Fruit fly (Drosophila melanogaster) whole organism, embryonic: ENCODE results near the gene CG15221.

Experiments used
- CG10979 ChIP-seq: fragments of 200-800 bp; sonication (Bioruptor generic); optimal IDR thresholded peaks from 2 replicates; lab custom pipeline; 2018; ENCODE audit warnings: missing biosample characterization, mild to moderate bottlenecking, missing genetic modification characterization, moderate library complexity
- CG11695 ChIP-seq: fragments of 200-800 bp; sonication (Bioruptor generic); IDR thresholded peaks from 3 replicates; pipeline ENCODE4 v1.3.6; 2022; ENCODE audit warnings: missing biosample characterization, missing genetic modification characterization
- CG12942 ChIP-seq: fragments of 200-800 bp; sonication (Bioruptor generic); optimal IDR thresholded peaks from 3 replicates; lab custom pipeline; 2016; ENCODE audit warnings: missing biosample characterization, missing genetic modification characterization
- CG13775 ChIP-seq: fragments of 200-800 bp; sonication (Bioruptor generic); optimal IDR thresholded peaks from 3 replicates; lab custom pipeline; 2017; ENCODE audit warnings: missing biosample characterization, mild to moderate bottlenecking, missing genetic modification characterization
- CG14710 ChIP-seq: fragments of 200-800 bp; sonication (Bioruptor generic); optimal IDR thresholded peaks from 3 replicates; lab custom pipeline; 2019; ENCODE audit warnings: missing biosample characterization, mild to moderate bottlenecking, missing genetic modification characterization, moderate library complexity
- CG2120 ChIP-seq: fragments of 200-800 bp; sonication (Bioruptor generic); optimal IDR thresholded peaks from 3 replicates; lab custom pipeline; 2016; ENCODE audit warnings: missing biosample characterization, missing genetic modification characterization
- CG2199 ChIP-seq: fragments of 200-800 bp; sonication (Bioruptor generic); IDR thresholded peaks from 3 replicates; pipeline ENCODE4 v1.3.6; 2022; ENCODE audit warnings: missing biosample characterization, missing genetic modification characterization
- CG32772 ChIP-seq: fragments of 200-800 bp; sonication (Bioruptor generic); IDR thresholded peaks from 2 replicates; pipeline ENCODE4 v1.3.6; 2022; ENCODE audit warnings: missing biosample characterization, missing genetic modification characterization
- CG3281 ChIP-seq: fragments of 200-800 bp; sonication (Bioruptor generic); optimal IDR thresholded peaks from 3 replicates; lab custom pipeline; 2017; ENCODE audit warnings: missing biosample characterization, mild to moderate bottlenecking, missing genetic modification characterization
- CG42726 ChIP-seq: fragments of 200-800 bp; sonication (Bioruptor generic); IDR thresholded peaks from 2 replicates; pipeline ENCODE4 v1.3.6; 2022; ENCODE audit warnings: missing biosample characterization, missing genetic modification characterization; ENCODE audit not compliant: partially characterized antibody
- CG4820 ChIP-seq: fragments of 200-800 bp; sonication (Bioruptor generic); optimal IDR thresholded peaks from 3 replicates; lab custom pipeline; 2016; ENCODE audit warnings: missing biosample characterization, missing genetic modification characterization
- CG6683 ChIP-seq: fragments of 200-800 bp; sonication (Bioruptor generic); optimal IDR thresholded peaks from 2 replicates; lab custom pipeline; 2017; ENCODE audit warnings: missing biosample characterization, mild to moderate bottlenecking, missing genetic modification characterization, missing genetic modification reagents
- CG8478 ChIP-seq: fragments of >200 bp; optimal IDR thresholded peaks from 2 replicates; lab custom pipeline; 2018
- Deaf1 ChIP-seq: fragments of 200-800 bp; optimal IDR thresholded peaks from 3 replicates; lab custom pipeline; 2019; ENCODE audit warnings: missing biosample characterization, mild to moderate bottlenecking, missing genetic modification characterization, moderate library complexity
- Ets65A ChIP-seq: fragments of 200-800 bp; sonication (Bioruptor generic); peaks from one replicate; lab custom pipeline; 2016; ENCODE audit warnings: missing biosample characterization, missing genetic modification characterization
- HLH4C ChIP-seq: fragments of 200-800 bp; sonication (Bioruptor generic); IDR thresholded peaks from 3 replicates; pipeline ENCODE4 v1.3.6; 2022; ENCODE audit warnings: missing biosample characterization, missing genetic modification characterization; ENCODE audit not compliant: partially characterized antibody
- HmgD ChIP-seq: fragments of 200-800 bp; sonication (Bioruptor generic); optimal IDR thresholded peaks from 3 replicates; lab custom pipeline; 2016; ENCODE audit warnings: missing biosample characterization, missing genetic modification characterization
- Nf-YC ChIP-seq: fragments of 200-800 bp; optimal IDR thresholded peaks from 3 replicates; lab custom pipeline; 2019; ENCODE audit warnings: missing biosample characterization, mild to moderate bottlenecking, missing genetic modification characterization, moderate library complexity
- Side ChIP-seq: fragments of 200-800 bp; sonication (Bioruptor generic); optimal IDR thresholded peaks from 2 replicates; lab custom pipeline; 2016; ENCODE audit warnings: missing biosample characterization, missing genetic modification characterization
- Trl ChIP-seq, 3 experiments: fragments of >200 bp in 2 of 3; fragments of 200-800 bp in 1 of 3; sonication (Bioruptor generic) in 1 of 3; optimal IDR thresholded peaks; 2 replicates in 1 of 3; 3 replicates in 2 of 3; lab custom pipeline; 2016 to 2017; ENCODE audit warnings: missing biosample characterization in 1 of 3, missing genetic modification characterization in 1 of 3
- ab ChIP-seq: fragments of 200-800 bp; sonication (Bioruptor generic); optimal IDR thresholded peaks from 2 replicates; lab custom pipeline; 2016; ENCODE audit warnings: missing biosample characterization, missing genetic modification characterization
- ato ChIP-seq: fragments of 200-800 bp; sonication (Bioruptor generic); IDR thresholded peaks from 2 replicates; pipeline ENCODE4 v1.3.6; 2022; ENCODE audit warnings: missing biosample characterization, missing genetic modification characterization; ENCODE audit not compliant: partially characterized antibody
- bbx ChIP-seq: fragments of 200-800 bp; sonication (Bioruptor generic); IDR thresholded peaks from 2 replicates; pipeline ENCODE4 v1.3.6; 2022; ENCODE audit warnings: missing biosample characterization, missing genetic modification characterization; ENCODE audit not compliant: partially characterized antibody
- btn ChIP-seq: fragments of 200-800 bp; sonication (Bioruptor generic); optimal IDR thresholded peaks from 2 replicates; lab custom pipeline; 2016; ENCODE audit warnings: missing biosample characterization, missing genetic modification characterization
- cg ChIP-seq: fragments of 200-800 bp; sonication (Bioruptor generic); optimal IDR thresholded peaks from 3 replicates; lab custom pipeline; 2019; ENCODE audit warnings: missing biosample characterization, mild to moderate bottlenecking, missing genetic modification characterization, moderate library complexity
- h ChIP-seq: fragments of >200 bp; optimal IDR thresholded peaks from 2 replicates; lab custom pipeline; 2017
- hkb ChIP-seq, 2 experiments: fragments of 200-800 bp in 1 of 2; fragments of >200 bp in 1 of 2; sonication (Bioruptor generic) in 1 of 2; IDR thresholded peaks in 1 of 2; optimal IDR thresholded peaks in 1 of 2; 2 replicates each; pipeline versions ENCODE4 v1.3.6 to Lab custom; 2017 to 2022; ENCODE audit warnings: missing biosample characterization in 1 of 2, missing genetic modification characterization in 1 of 2
- kay ChIP-seq: fragments of 200-800 bp; sonication (Bioruptor generic); optimal IDR thresholded peaks from 2 replicates; lab custom pipeline; 2016; ENCODE audit warnings: missing biosample characterization, missing genetic modification characterization
- lov ChIP-seq, 2 experiments: fragments of 200-800 bp in 1 of 2; fragments of >200 bp in 1 of 2; sonication (Bioruptor generic) in 1 of 2; IDR thresholded peaks in 1 of 2; optimal IDR thresholded peaks in 1 of 2; 2 replicates in 1 of 2; 3 replicates in 1 of 2; pipeline versions ENCODE4 v1.3.6 to Lab custom; 2017 to 2022; ENCODE audit warnings: missing biosample characterization in 1 of 2, missing genetic modification characterization in 1 of 2
- nau ChIP-seq: fragments of 200-800 bp; sonication (Bioruptor generic); optimal IDR thresholded peaks from 3 replicates; lab custom pipeline; 2017; ENCODE audit warnings: missing biosample characterization, mild to moderate bottlenecking, missing genetic modification characterization, missing genetic modification reagents
- nerfin-2 ChIP-seq: fragments of 200-800 bp; sonication (Bioruptor generic); IDR thresholded peaks from 2 replicates; pipeline ENCODE4 v1.3.6; 2022; ENCODE audit warnings: missing biosample characterization, missing genetic modification characterization; ENCODE audit not compliant: partially characterized antibody
- nom ChIP-seq: fragments of 200-800 bp; sonication (Bioruptor generic); optimal IDR thresholded peaks from 2 replicates; lab custom pipeline; 2017; ENCODE audit warnings: missing biosample characterization, missing genetic modification characterization, mild to moderate bottlenecking, moderate library complexity, missing genetic modification reagents
- peb ChIP-seq: fragments of 200-800 bp; sonication (Bioruptor generic); IDR thresholded peaks from 2 replicates; pipeline ENCODE4 v1.3.6; 2022; ENCODE audit warnings: missing biosample characterization, missing genetic modification characterization
- pfk ChIP-seq: fragments of 200-800 bp; sonication (Bioruptor generic); optimal IDR thresholded peaks from 2 replicates; lab custom pipeline; 2018; ENCODE audit warnings: missing biosample characterization, mild to moderate bottlenecking, missing genetic modification characterization, moderate library complexity
- pzg ChIP-seq: fragments of 200-800 bp; sonication (Bioruptor generic); optimal IDR thresholded peaks from 3 replicates; lab custom pipeline; 2018; ENCODE audit warnings: missing biosample characterization, mild to moderate bottlenecking, missing genetic modification characterization, moderate library complexity
- sens ChIP-seq: fragments of 200-800 bp; sonication (Bioruptor generic); peaks from one replicate; lab custom pipeline; 2016; ENCODE audit warnings: missing biosample characterization, missing genetic modification characterization
- sna ChIP-seq: fragments of 200-800 bp; sonication (Bioruptor generic); IDR thresholded peaks from 2 replicates; pipeline ENCODE4 v1.3.6; 2022; ENCODE audit warnings: missing biosample characterization, missing genetic modification characterization; ENCODE audit not compliant: partially characterized antibody
- ssp ChIP-seq: fragments of 200-800 bp; sonication (Bioruptor generic); IDR thresholded peaks from 2 replicates; pipeline ENCODE4 v1.3.6; 2022; ENCODE audit warnings: missing biosample characterization, missing genetic modification characterization
- sug ChIP-seq: fragments of 200-800 bp; optimal IDR thresholded peaks from 2 replicates; lab custom pipeline; 2019; ENCODE audit warnings: missing biosample characterization, mild to moderate bottlenecking, missing genetic modification characterization, moderate library complexity
- tgo ChIP-seq: fragments of 200-800 bp; sonication (Bioruptor generic); IDR thresholded peaks from 3 replicates; pipeline ENCODE4 v1.3.6; 2022; ENCODE audit warnings: missing biosample characterization, missing genetic modification characterization
- tll ChIP-seq, 2 experiments: fragments of 200-800 bp in 1 of 2; fragments of >200 bp in 1 of 2; sonication (Bioruptor generic) in 1 of 2; optimal IDR thresholded peaks; 2 replicates each; lab custom pipeline; 2017 to 2019; ENCODE audit warnings: missing biosample characterization in 2 of 2, missing genetic modification characterization in 2 of 2, mild to moderate bottlenecking in 1 of 2, moderate library complexity in 1 of 2
- tx ChIP-seq: fragments of 200-800 bp; sonication (Bioruptor generic); optimal IDR thresholded peaks from 2 replicates; lab custom pipeline; 2016; ENCODE audit warnings: missing biosample characterization, missing genetic modification characterization

Gene CG15221

dm6 chrX:11694959-11695882, 28.8 kb upstream of the CG15221 start, which contains the start of gene PhKgamma (continued):
- peak; percentile 87 for TF ChIP-seq HLH4C (GFP tag; lab: Robert Waterston, UW)
- no peak for TF ChIP-seq nau (GFP tag; lab: Kevin White, UChicago)
- peak; percentile 74 for TF ChIP-seq CG14710 (tag; lab: Kevin White, UChicago)

- no peak for TF ChIP-seq CG6683
- no peak for TF ChIP-seq CG32772 (GFP tag; lab: Robert Waterston, UW)
- TF ChIP-seq nerfin-2 (GFP tag; lab: Robert Waterston, UW), result no peak
- TF ChIP-seq pzg (GFP tag; lab: Kevin White, UChicago), result no peak
- TF ChIP-seq Deaf1, result peak; percentile 88
- no peak for TF ChIP-seq Side (GFP tag; lab: Kevin White, UChicago)
- TF ChIP-seq Nf-YC (tag; lab: Kevin White, UChicago), result no peak
- peak; percentile 44 for TF ChIP-seq sens (GFP tag; lab: Kevin White, UChicago)
- no peak for TF ChIP-seq hkb (optimal IDR thresholded peaks at IDR 0.05; lab: Kevin White, UChicago)
- TF ChIP-seq hkb (GFP tag; IDR thresholded peaks at IDR 0.05; lab: Robert Waterston, UW), result 0 out of 2 replicates have a peak, but pooled peaks have one; percentile 12
- TF ChIP-seq bbx (GFP tag; lab: Robert Waterston, UW), result 0 out of 2 replicates have a peak, but pooled peaks have one; percentile 16
- no peak for TF ChIP-seq ab
- TF ChIP-seq tgo (GFP tag; lab: Robert Waterston, UW), result no peak
- 0 out of 3 replicates have a peak, but pooled peaks have one; percentile 54 for TF ChIP-seq CG2199 (GFP tag; lab: Robert Waterston, UW)
- peak; percentile 92 for TF ChIP-seq pfk (GFP tag; lab: Kevin White, UChicago)
- TF ChIP-seq tx (GFP tag; lab: Kevin White, UChicago), result no peak
- no peak for TF ChIP-seq nau (GFP tag; lab: Kevin White, UChicago)
- peak in 1 of 2 experiments; percentile 4 for TF ChIP-seq tll (GFP tag; optimal IDR thresholded peaks at IDR 0.05; lab: Kevin White, UChicago)
- no peak for TF ChIP-seq HmgD (GFP tag; lab: Kevin White, UChicago)
- TF ChIP-seq Trl (optimal IDR thresholded peaks at IDR 0.05; lab: Kevin White, UChicago), result peak in 1 of 2 experiments; percentile 18
- no peak for TF ChIP-seq Trl (GFP tag; optimal IDR thresholded peaks at IDR 0.05; lab: Kevin White, UChicago)
- TF ChIP-seq CG11695 (GFP tag; lab: Robert Waterston, UW), result no peak
- no peak for TF ChIP-seq CG3281 (GFP tag; lab: Kevin White, UChicago)
- TF ChIP-seq CG10979 (tag; lab: Kevin White, UChicago), result no peak
These were observed 28.2 kb upstream of the CG15221 start for dm6 chrX:11695883-11696211.

- TF ChIP-seq CG8478 (lab: Kevin White, UChicago) (peak; percentile 64), ssp (no peak), CG4820 (no peak), sna (GFP tag; lab: Robert Waterston, UW) (0 out of 2 replicates have a peak, but pooled peaks have one; percentile 16), Ets65A (GFP tag; lab: Kevin White, UChicago) (peak; percentile 45)
These were observed 23.3 kb upstream of the CG15221 start for dm6 chrX:11700765-11701164.

DNA sequence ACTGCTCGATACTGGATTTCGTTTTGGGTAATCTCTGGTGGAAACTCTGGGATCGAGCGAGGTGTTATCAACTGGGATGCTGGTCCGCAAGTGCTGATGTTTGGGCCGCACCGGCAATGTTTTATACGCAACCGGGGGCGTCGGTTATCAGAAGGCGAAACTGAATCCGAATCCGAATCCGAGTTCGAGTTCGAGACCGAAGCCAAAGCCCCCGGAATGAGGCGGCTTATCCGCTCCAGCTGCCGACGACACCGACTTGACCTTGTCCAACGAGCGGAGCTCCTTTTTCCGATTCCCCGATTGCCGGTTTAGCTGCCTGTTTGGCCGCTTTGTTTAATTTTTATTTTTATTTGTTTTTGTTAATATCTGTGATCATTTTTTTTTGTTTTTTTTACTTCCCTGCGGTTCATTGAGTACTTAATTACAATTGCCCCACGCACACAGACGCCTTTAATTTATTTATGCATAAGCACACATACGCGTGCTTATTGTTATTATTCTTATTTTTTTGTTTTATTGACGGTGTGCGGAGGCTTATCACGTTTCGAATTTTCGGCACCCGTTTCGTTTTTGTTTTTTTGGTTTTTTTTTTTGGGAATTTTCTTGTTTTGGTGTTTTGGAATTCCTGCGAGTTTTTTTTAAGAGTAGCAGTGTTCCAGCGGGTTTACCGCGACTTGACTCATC, 19.0 kb upstream of the CG15221 start, which contains the start of gene CG2444:
Gene CG2444 (minus strand): TSS at position 372 of the 684 bp plus-strand sequence.
- TF ChIP-seq CG42726 (GFP tag; lab: Robert Waterston, UW) (no peak), cg (GFP tag; lab: Kevin White, UChicago) (peak; percentile 6), CG2120 (no peak), sug (tag; lab: Kevin White, UChicago) (peak; percentile 13), CG13775 (no peak), h (lab: Kevin White, UChicago) (no peak), ato (no peak), lov (optimal IDR thresholded peaks at IDR 0.05; lab: Kevin White, UChicago) (no peak), lov (GFP tag; IDR thresholded peaks at IDR 0.05; lab: Robert Waterston, UW) (no peak), kay (no peak), peb (GFP tag; lab: Robert Waterston, UW) (no peak), btn (GFP tag; lab: Kevin White, UChicago) (no peak), CG12942 (GFP tag; lab: Kevin White, UChicago) (no peak), nom (GFP tag; lab: Kevin White, UChicago) (no peak)
